Worm (Caenorhabditis elegans): ENCODE data around the gene gss-1.

The gss-1 gene

ce11 chrII:9441838-9442237 is 25.6 kb upstream of the gss-1 start, which contains the start of gene chil-16:
Gene chil-16 (minus strand): TSS chrII:9441938.
- TF ChIP-seq sma-9 (GFP tag; optimal IDR thresholded peaks at IDR 0.05) (no peak), sma-9 (tag; optimal IDR thresholded peaks at IDR 0.05) (no peak), nhr-237 (tag; optimal IDR thresholded peaks at IDR 0.05) (no peak), mab-5 (tag; optimal IDR thresholded peaks at IDR 0.05) (no peak), skn-1 (tag; optimal IDR thresholded peaks at IDR 0.05) (no peak)

- no peak for TF ChIP-seq elt-3 (tag; optimal IDR thresholded peaks at IDR 0.05)
- TF ChIP-seq ztf-4 (tag; optimal IDR thresholded peaks at IDR 0.05): no peak
- TF ChIP-seq nhr-77 (tag; optimal IDR thresholded peaks at IDR 0.05): no peak
- no peak for TF ChIP-seq fos-1 (tag; optimal IDR thresholded peaks at IDR 0.05)
- TF ChIP-seq aly-2 (tag; optimal IDR thresholded peaks at IDR 0.05): no peak
- TF ChIP-seq egl-27 (tag; optimal IDR thresholded peaks at IDR 0.05): no peak
- no peak for TF ChIP-seq zag-1 (tag; optimal IDR thresholded peaks at IDR 0.05)
- no peak for TF ChIP-seq nhr-6 (tag; optimal IDR thresholded peaks at IDR 0.05)
- no peak for TF ChIP-seq unc-55 (GFP tag; optimal IDR thresholded peaks at IDR 0.05)
- no peak for TF ChIP-seq ZK546.5 (tag; optimal IDR thresholded peaks at IDR 0.05)
- no peak for TF ChIP-seq blmp-1 (tag; optimal IDR thresholded peaks at IDR 0.05; ENCODE audit: insufficient read depth)
- no peak for TF ChIP-seq sma-9 (GFP tag; optimal IDR thresholded peaks at IDR 0.05)
- TF ChIP-seq sma-9 (tag; optimal IDR thresholded peaks at IDR 0.05): no peak
- no peak for TF ChIP-seq lin-39 (tag; optimal IDR thresholded peaks at IDR 0.05)
- no peak for TF ChIP-seq unc-62 (GFP tag; optimal IDR thresholded peaks at IDR 0.05)
- TF ChIP-seq lin-11 (tag; optimal IDR thresholded peaks at IDR 0.05): no peak
These were observed 23.8 kb upstream of the gss-1 start, which contains the start of gene chil-17 for ce11 chrII:9440060-9440459. Gene chil-17 (minus strand): TSS chrII:9440160.

ce11 chrII:9438853-9439252 is 22.6 kb upstream of the gss-1 start:
- no peak for TF ChIP-seq nhr-10 (tag; optimal IDR thresholded peaks at IDR 0.05)
- TF ChIP-seq nhr-11 (tag; optimal IDR thresholded peaks at IDR 0.05): no peak
- TF ChIP-seq R02D3.7 (tag; optimal IDR thresholded peaks at IDR 0.05): no peak
- no peak for TF ChIP-seq alr-1 (tag; optimal IDR thresholded peaks at IDR 0.05)
- no peak for TF ChIP-seq unc-62 (GFP tag; optimal IDR thresholded peaks at IDR 0.05)
- TF ChIP-seq gmeb-1 (tag; optimal IDR thresholded peaks at IDR 0.05): no peak
- TF ChIP-seq elt-1 (tag; optimal IDR thresholded peaks at IDR 0.05): no peak
- no peak for TF ChIP-seq nhr-237 (tag; optimal IDR thresholded peaks at IDR 0.05)
- no peak for TF ChIP-seq ztf-4 (tag; optimal IDR thresholded peaks at IDR 0.05)
- TF ChIP-seq Y55F3AM.14 (GFP tag; optimal IDR thresholded peaks at IDR 0.05): no peak
- no peak for TF ChIP-seq ztf-11 (tag; optimal IDR thresholded peaks at IDR 0.05)
- TF ChIP-seq sma-3 (GFP tag; optimal IDR thresholded peaks at IDR 0.05): no peak

ce11 chrII:9438227-9438626 is 22.0 kb upstream of the gss-1 start, which contains the start of gene chil-13:
Gene chil-13 (minus strand): TSS chrII:9438327.
- TF ChIP-seq sem-4 (tag; optimal IDR thresholded peaks at IDR 0.05) (no peak), egl-27 (tag; optimal IDR thresholded peaks at IDR 0.05) (no peak), nhr-23 (tag; optimal IDR thresholded peaks at IDR 0.05) (no peak), ztf-4 (tag; optimal IDR thresholded peaks at IDR 0.05) (no peak)

- TF ChIP-seq R02D3.7 (tag; optimal IDR thresholded peaks at IDR 0.05): no peak
- no peak for TF ChIP-seq skn-1 (tag; optimal IDR thresholded peaks at IDR 0.05)
- no peak for TF ChIP-seq blmp-1 (tag; optimal IDR thresholded peaks at IDR 0.05; ENCODE audit: insufficient read depth)
- no peak for TF ChIP-seq nhr-10 (tag; optimal IDR thresholded peaks at IDR 0.05)
- TF ChIP-seq lin-13 (GFP tag; optimal IDR thresholded peaks at IDR 0.05): no peak
- no peak for TF ChIP-seq ceh-82 (tag; optimal IDR thresholded peaks at IDR 0.05)
- no peak for TF ChIP-seq nhr-21 (tag; optimal IDR thresholded peaks at IDR 0.05)
- no peak for TF ChIP-seq mbf-1 (tag; optimal IDR thresholded peaks at IDR 0.05)
- TF ChIP-seq nhr-12 (tag; optimal IDR thresholded peaks at IDR 0.05): no peak
- TF ChIP-seq nhr-6 (tag; optimal IDR thresholded peaks at IDR 0.05): no peak
- TF ChIP-seq mab-5 (tag; optimal IDR thresholded peaks at IDR 0.05): no peak
- no peak for TF ChIP-seq unc-39 (tag; optimal IDR thresholded peaks at IDR 0.05)
- no peak for TF ChIP-seq C34F6.9 (tag; optimal IDR thresholded peaks at IDR 0.05)
- no peak for TF ChIP-seq ceh-16 (tag; optimal IDR thresholded peaks at IDR 0.05)
- no peak for TF ChIP-seq fos-1 (tag; optimal IDR thresholded peaks at IDR 0.05)
- TF ChIP-seq unc-55 (GFP tag; optimal IDR thresholded peaks at IDR 0.05): no peak
- no peak for TF ChIP-seq sem-4 (tag; optimal IDR thresholded peaks at IDR 0.05)
- no peak for TF ChIP-seq zag-1 (tag; optimal IDR thresholded peaks at IDR 0.05)
- no peak for TF ChIP-seq crh-2 (tag; optimal IDR thresholded peaks at IDR 0.05)
- no peak for TF ChIP-seq dmd-4 (tag; optimal IDR thresholded peaks at IDR 0.05)
These were observed 19.8 kb upstream of the gss-1 start, which contains the start of gene kin-16 for ce11 chrII:9436009-9436408. Gene kin-16 (minus strand): TSS chrII:9436109.

Measured in whole organism, L2 larva.